Fruit fly (Drosophila melanogaster) whole organism, embryonic: ENCODE results near the gene erm.

Experiments used
- Aef1 ChIP-seq: fragments of 200-800 bp; sonication (Bioruptor generic); IDR thresholded peaks from 3 replicates; pipeline ENCODE4 v1.3.6; 2022; ENCODE audit warnings: missing biosample characterization, missing genetic modification characterization
- B-H1 ChIP-seq: fragments of 200-800 bp; sonication (Bioruptor generic); IDR thresholded peaks from 3 replicates; pipeline ENCODE4 v1.3.6; 2022; ENCODE audit warnings: missing biosample characterization, missing genetic modification characterization
- CG10366 ChIP-seq: fragments of 200-800 bp; sonication (Bioruptor generic); IDR thresholded peaks from 2 replicates; pipeline ENCODE4 v1.3.6; 2022; ENCODE audit warnings: missing biosample characterization, missing genetic modification characterization
- CG10979 ChIP-seq: fragments of 200-800 bp; sonication (Bioruptor generic); optimal IDR thresholded peaks from 2 replicates; lab custom pipeline; 2018; ENCODE audit warnings: missing biosample characterization, mild to moderate bottlenecking, missing genetic modification characterization, moderate library complexity
- CG13287 ChIP-seq: fragments of 200-800 bp; sonication (Bioruptor generic); IDR thresholded peaks from 2 replicates; pipeline ENCODE4 v1.3.6; 2022; ENCODE audit warnings: missing biosample characterization, missing genetic modification characterization; ENCODE audit not compliant: partially characterized antibody
- CG13296 ChIP-seq: fragments of 200-800 bp; sonication (Bioruptor generic); optimal IDR thresholded peaks from 3 replicates; lab custom pipeline; 2018; ENCODE audit warnings: missing biosample characterization, mild to moderate bottlenecking, missing genetic modification characterization
- CG13894 ChIP-seq: fragments of 200-800 bp; sonication (Bioruptor generic); optimal IDR thresholded peaks from 3 replicates; lab custom pipeline; 2018; ENCODE audit warnings: missing biosample characterization, mild to moderate bottlenecking, missing genetic modification characterization, moderate library complexity
- CG1603 ChIP-seq: fragments of 200-800 bp; sonication (Bioruptor generic); optimal IDR thresholded peaks from 2 replicates; lab custom pipeline; 2019; ENCODE audit warnings: missing biosample characterization, mild to moderate bottlenecking, missing genetic modification characterization, moderate library complexity
- CG16863 ChIP-seq: fragments of 200-800 bp; sonication (Bioruptor generic); optimal IDR thresholded peaks from 3 replicates; lab custom pipeline; 2016; ENCODE audit warnings: missing biosample characterization, missing genetic modification characterization
- CG17912 ChIP-seq: fragments of 200-800 bp; sonication (Bioruptor generic); optimal IDR thresholded peaks from 2 replicates; lab custom pipeline; 2018; ENCODE audit warnings: missing biosample characterization, mild to moderate bottlenecking, missing genetic modification characterization
- CG3281 ChIP-seq: fragments of 200-800 bp; sonication (Bioruptor generic); optimal IDR thresholded peaks from 3 replicates; lab custom pipeline; 2017; ENCODE audit warnings: missing biosample characterization, mild to moderate bottlenecking, missing genetic modification characterization
- CG4707 ChIP-seq: fragments of 200-800 bp; sonication (Bioruptor generic); optimal IDR thresholded peaks from 2 replicates; lab custom pipeline; 2018; ENCODE audit warnings: missing biosample characterization, mild to moderate bottlenecking, missing genetic modification characterization, moderate library complexity
- CG4820 ChIP-seq: fragments of 200-800 bp; sonication (Bioruptor generic); optimal IDR thresholded peaks from 3 replicates; lab custom pipeline; 2016; ENCODE audit warnings: missing biosample characterization, missing genetic modification characterization
- CG7928 ChIP-seq: fragments of 200-800 bp; sonication (Bioruptor generic); optimal IDR thresholded peaks from 2 replicates; lab custom pipeline; 2017; ENCODE audit warnings: missing biosample characterization, mild to moderate bottlenecking, missing genetic modification characterization
- Chrac-16 ChIP-seq: fragments of 200-800 bp; sonication (Bioruptor generic); optimal IDR thresholded peaks from 3 replicates; lab custom pipeline; 2016; ENCODE audit warnings: missing biosample characterization, missing genetic modification characterization
- Dip2 ChIP-seq: fragments of 200-800 bp; sonication (Bioruptor generic); IDR thresholded peaks from 2 replicates; pipeline ENCODE4 v1.3.6; 2022; ENCODE audit warnings: missing biosample characterization, missing genetic modification characterization
- Fer2 ChIP-seq: fragments of 200-800 bp; sonication (Bioruptor generic); optimal IDR thresholded peaks from 2 replicates; lab custom pipeline; 2018; ENCODE audit warnings: missing biosample characterization, mild to moderate bottlenecking, missing genetic modification characterization, moderate library complexity
- Med ChIP-seq: fragments of 200-800 bp; sonication (Bioruptor generic); peaks from one replicate; lab custom pipeline; 2016; ENCODE audit warnings: missing biosample characterization, missing genetic modification characterization, mild to moderate bottlenecking, inconsistent platforms, moderate library complexity
- Nf-YC ChIP-seq: fragments of 200-800 bp; optimal IDR thresholded peaks from 3 replicates; lab custom pipeline; 2019; ENCODE audit warnings: missing biosample characterization, mild to moderate bottlenecking, missing genetic modification characterization, moderate library complexity
- PHDP ChIP-seq: fragments of 200-800 bp; sonication (Bioruptor generic); optimal IDR thresholded peaks from 3 replicates; lab custom pipeline; 2018; ENCODE audit warnings: missing biosample characterization, mild to moderate bottlenecking, missing genetic modification characterization, moderate library complexity
- Ptx1 ChIP-seq: fragments of 200-800 bp; sonication (Bioruptor generic); IDR thresholded peaks from 2 replicates; pipeline ENCODE4 v1.3.6; 2022; ENCODE audit warnings: missing biosample characterization, missing genetic modification characterization
- Ravus ChIP-seq: fragments of 200-800 bp; sonication (Bioruptor generic); IDR thresholded peaks from 2 replicates; pipeline ENCODE4 v1.3.6; 2022; ENCODE audit warnings: missing biosample characterization, missing genetic modification characterization
- Trl ChIP-seq, 3 experiments: fragments of >200 bp in 2 of 3; fragments of 200-800 bp in 1 of 3; sonication (Bioruptor generic) in 1 of 3; optimal IDR thresholded peaks; 2 replicates in 1 of 3; 3 replicates in 2 of 3; lab custom pipeline; 2016 to 2017; ENCODE audit warnings: missing biosample characterization in 1 of 3, missing genetic modification characterization in 1 of 3
- chif ChIP-seq, 2 experiments: fragments of 200-800 bp; sonication (Bioruptor generic); optimal IDR thresholded peaks; 3 replicates each; lab custom pipeline; 2016; ENCODE audit warnings: missing biosample characterization in 2 of 2, missing genetic modification characterization in 2 of 2
- chinmo ChIP-seq: fragments of 200-800 bp; sonication (Bioruptor generic); IDR thresholded peaks from 4 replicates; pipeline ENCODE4 v1.3.6; 2022; ENCODE audit warnings: missing biosample characterization, missing genetic modification characterization; ENCODE audit not compliant: partially characterized antibody
- ci ChIP-seq: fragments of 200-800 bp; sonication (Bioruptor generic); IDR thresholded peaks from 3 replicates; pipeline ENCODE4 v1.3.6; 2022; ENCODE audit warnings: missing biosample characterization, missing genetic modification characterization
- crol ChIP-seq: fragments of 200-800 bp; sonication (Bioruptor generic); IDR thresholded peaks from 2 replicates; pipeline ENCODE4 v1.3.6; 2022; ENCODE audit warnings: missing biosample characterization, missing genetic modification characterization
- dmrt99B ChIP-seq: fragments of 200-800 bp; sonication (Bioruptor generic); optimal IDR thresholded peaks from 2 replicates; lab custom pipeline; 2018; ENCODE audit warnings: missing biosample characterization, mild to moderate bottlenecking, missing genetic modification characterization, moderate library complexity
- dysf ChIP-seq: fragments of 200-800 bp; sonication (Bioruptor generic); IDR thresholded peaks from 3 replicates; pipeline ENCODE4 v1.3.6; 2022; ENCODE audit warnings: missing biosample characterization, missing genetic modification characterization
- ind ChIP-seq: fragments of 200-800 bp; sonication (Bioruptor generic); optimal IDR thresholded peaks from 3 replicates; lab custom pipeline; 2016; ENCODE audit warnings: missing biosample characterization, missing genetic modification characterization
- jigr1 ChIP-seq: fragments of 200-800 bp; sonication (Bioruptor generic); IDR thresholded peaks from 3 replicates; pipeline ENCODE4 v1.3.6; 2022; ENCODE audit warnings: missing biosample characterization, missing genetic modification characterization
- klu ChIP-seq: fragments of 200-800 bp; sonication (Bioruptor generic); IDR thresholded peaks from 2 replicates; pipeline ENCODE4 v1.3.6; 2022; ENCODE audit warnings: missing biosample characterization, missing genetic modification characterization
- mirr ChIP-seq: fragments of 200-800 bp; sonication (Bioruptor generic); optimal IDR thresholded peaks from 3 replicates; lab custom pipeline; 2018; ENCODE audit warnings: missing biosample characterization, mild to moderate bottlenecking, missing genetic modification characterization
- oc ChIP-seq: fragments of 200-800 bp; sonication (Bioruptor generic); optimal IDR thresholded peaks from 2 replicates; lab custom pipeline; 2018; ENCODE audit warnings: missing biosample characterization, mild to moderate bottlenecking, missing genetic modification characterization, moderate library complexity
- pan ChIP-seq, 4 experiments: fragments of >200 bp in 3 of 4; fragments of 200-800 bp in 1 of 4; sonication (Bioruptor generic) in 1 of 4; optimal IDR thresholded peaks in 3 of 4; IDR thresholded peaks in 1 of 4; 2 replicates each; pipeline versions ENCODE4 v1.3.6 to Lab custom; 2017 to 2022; ENCODE audit warnings: missing biosample characterization in 2 of 4, missing genetic modification characterization in 2 of 4, mixed read lengths in 1 of 4
- pum ChIP-seq: fragments of 200-800 bp; sonication (Bioruptor generic); optimal IDR thresholded peaks from 2 replicates; lab custom pipeline; 2016; ENCODE audit warnings: missing biosample characterization, missing genetic modification characterization
- repo ChIP-seq: fragments of 200-800 bp; sonication (Bioruptor generic); optimal IDR thresholded peaks from 2 replicates; lab custom pipeline; 2016; ENCODE audit warnings: missing biosample characterization, missing genetic modification characterization
- salm ChIP-seq: fragments of 200-800 bp; sonication (Bioruptor generic); optimal IDR thresholded peaks from 2 replicates; lab custom pipeline; 2018; ENCODE audit warnings: missing biosample characterization, mild to moderate bottlenecking, missing genetic modification characterization
- sd ChIP-seq: fragments of 200-800 bp; sonication (Bioruptor generic); optimal IDR thresholded peaks from 3 replicates; lab custom pipeline; 2018; ENCODE audit warnings: missing biosample characterization, mild to moderate bottlenecking, missing genetic modification characterization, moderate library complexity
- ssp ChIP-seq: fragments of 200-800 bp; sonication (Bioruptor generic); IDR thresholded peaks from 2 replicates; pipeline ENCODE4 v1.3.6; 2022; ENCODE audit warnings: missing biosample characterization, missing genetic modification characterization
- vvl ChIP-seq: fragments of 200-800 bp; sonication (Bioruptor generic); IDR thresholded peaks from 2 replicates; pipeline ENCODE4 v1.3.6; 2022; ENCODE audit warnings: missing biosample characterization, missing genetic modification characterization
- yki ChIP-seq: fragments of >200 bp; optimal IDR thresholded peaks from 3 replicates; lab custom pipeline; 2018
- z ChIP-seq: fragments of 200-800 bp; sonication (Bioruptor generic); IDR thresholded peaks from 3 replicates; pipeline ENCODE4 v1.3.6; 2022; ENCODE audit warnings: missing biosample characterization, missing genetic modification characterization
- zen2 ChIP-seq: fragments of 200-800 bp; sonication (Bioruptor generic); IDR thresholded peaks from 3 replicates; pipeline ENCODE4 v1.3.6; 2022; ENCODE audit warnings: missing biosample characterization, missing genetic modification characterization; ENCODE audit not compliant: partially characterized antibody
- zfh1 ChIP-seq: fragments of 200-800 bp; sonication (Bioruptor generic); IDR thresholded peaks from 3 replicates; pipeline ENCODE4 v1.3.6; 2022; ENCODE audit warnings: missing biosample characterization, missing genetic modification characterization

Gene erm

dm6 chr2L:1927406-1927805, 42.8 kb downstream of the erm start:
- TF ChIP-seq vvl (GFP tag; lab: Robert Waterston, UW) = peak; percentile 39; the same call in 1 of the 2 replicates
- TF ChIP-seq CG10979 (tag; lab: Kevin White, UChicago) = no peak
- TF ChIP-seq sd (tag; lab: Kevin White, UChicago) = peak; percentile 5
- TF ChIP-seq z = peak; percentile 88
- peak; percentile 38 for TF ChIP-seq CG13894 (tag; lab: Kevin White, UChicago)
- no peak for TF ChIP-seq klu (GFP tag; lab: Robert Waterston, UW)
- TF ChIP-seq Med (GFP tag; lab: Kevin White, UChicago) = peak; percentile 44
- TF ChIP-seq Trl (optimal IDR thresholded peaks at IDR 0.05; lab: Kevin White, UChicago) = peak in 1 of 2 experiments; percentile 65
- TF ChIP-seq Trl (GFP tag; optimal IDR thresholded peaks at IDR 0.05; lab: Kevin White, UChicago) = no peak
- 0 out of 4 replicates have a peak, but pooled peaks have one; percentile 45 for TF ChIP-seq chinmo (GFP tag; lab: Robert Waterston, UW)

DNA sequence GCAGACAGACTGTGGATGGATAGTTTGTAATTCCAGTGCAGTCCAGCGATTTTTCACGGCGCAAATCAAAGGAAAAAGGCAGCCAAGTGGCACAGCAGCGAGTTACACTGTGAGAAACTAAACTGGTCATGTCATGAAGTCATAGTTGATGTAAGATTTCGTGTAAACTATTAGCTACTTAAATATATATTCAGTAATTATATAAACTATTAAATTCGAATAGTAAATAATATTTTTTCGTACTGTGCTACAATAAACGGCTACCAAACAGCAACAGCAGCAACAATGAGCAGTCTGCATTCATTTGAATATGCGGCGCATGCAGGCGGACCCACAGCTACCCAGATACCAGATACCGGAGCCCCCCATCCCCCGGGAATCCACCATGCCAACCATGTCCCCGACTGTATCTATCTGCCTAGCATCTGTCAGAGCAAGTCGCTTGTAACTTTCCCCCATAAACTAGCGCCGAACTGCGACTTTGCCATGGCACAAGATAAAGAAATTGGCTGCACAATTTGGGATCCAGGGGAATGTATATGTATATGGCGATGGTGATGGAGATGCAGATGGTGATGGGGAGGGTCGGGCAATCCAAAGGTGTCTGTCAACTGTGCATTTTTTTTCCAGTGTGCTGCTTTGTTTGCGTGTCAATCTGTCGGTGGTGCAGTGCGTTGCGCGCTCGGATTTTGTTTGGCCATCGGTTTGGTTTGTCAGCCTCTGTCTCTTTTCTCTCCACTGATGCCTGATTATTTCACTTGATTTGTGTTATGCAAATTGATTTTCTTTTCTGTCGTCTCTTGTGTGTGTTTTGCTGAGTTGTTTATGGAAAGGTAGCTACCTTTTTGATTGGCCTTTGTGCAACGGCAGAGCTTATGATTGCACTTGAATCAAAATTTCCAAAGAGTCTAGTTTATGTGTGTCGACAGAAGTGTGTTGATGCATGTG, 44.0 kb downstream of the erm start:
- TF ChIP-seq Trl (optimal IDR thresholded peaks at IDR 0.05; lab: Kevin White, UChicago) (no peak), Trl (GFP tag; optimal IDR thresholded peaks at IDR 0.05; lab: Kevin White, UChicago) (no peak), Chrac-16 (no peak), oc (peak; percentile 11), CG4707 (GFP tag; lab: Kevin White, UChicago) (no peak), CG10366 (GFP tag; lab: Robert Waterston, UW) (0 out of 2 replicates have a peak, but pooled peaks have one; percentile 11), PHDP (tag; lab: Kevin White, UChicago) (no peak), jigr1 (peak; percentile 14; the same call in 1 of the 3 replicates), dysf (GFP tag; lab: Robert Waterston, UW) (peak; percentile 31; the same call in 1 of the 3 replicates), klu (GFP tag; lab: Robert Waterston, UW) (no peak), mirr (no peak), Dip2 (GFP tag; lab: Robert Waterston, UW) (no peak), Ravus (no peak), repo (GFP tag; lab: Kevin White, UChicago) (no peak), Ptx1 (GFP tag; lab: Robert Waterston, UW) (peak; percentile 37; the same call in 1 of the 2 replicates), zfh1 (peak; percentile 40; the same call in 1 of the 3 replicates), CG1603 (tag; lab: Kevin White, UChicago) (peak; percentile 53), CG3281 (GFP tag; lab: Kevin White, UChicago) (no peak), CG7928 (no peak), B-H1 (GFP tag; lab: Robert Waterston, UW) (peak; percentile 12; the same call in 1 of the 3 replicates), ind (peak; percentile 5), Aef1 (GFP tag; lab: Robert Waterston, UW) (no peak), crol (GFP tag; lab: Robert Waterston, UW) (peak; percentile 37; the same call in 1 of the 2 replicates), CG17912 (no peak), ssp (GFP tag; lab: Robert Waterston, UW) (no peak), pum (GFP tag; lab: Kevin White, UChicago) (no peak), Nf-YC (tag; lab: Kevin White, UChicago) (no peak), CG16863 (GFP tag; lab: Kevin White, UChicago) (no peak), yki (lab: Kevin White, UChicago) (no peak), chif (GFP tag; optimal IDR thresholded peaks at IDR 0.05; lab: Kevin White, UChicago) (no peak), pan (optimal IDR thresholded peaks at IDR 0.05; lab: Kevin White, UChicago) (no peak), pan (GFP tag; optimal IDR thresholded peaks at IDR 0.05 in 1 of 2, IDR thresholded peaks at IDR 0.05 in 1 of 2) (peak in 1 of 2 experiments; percentile 54), CG13287 (GFP tag; lab: Robert Waterston, UW) (no peak), dmrt99B (tag; lab: Kevin White, UChicago) (peak; percentile 59), CG13296 (GFP tag; lab: Kevin White, UChicago) (no peak), zen2 (GFP tag; lab: Robert Waterston, UW) (no peak), ci (GFP tag; lab: Robert Waterston, UW) (peak; percentile 83), CG4820 (peak; percentile 17), Fer2 (no peak), salm (no peak)
